Worm (Caenorhabditis elegans) whole organism, dauer: ENCODE measurements around the gene ZK250.13.

Experiments used
- unc-62 ChIP-seq: sonication (generic microtip); optimal IDR thresholded peaks from 2 replicates; lab custom pipeline; 2017; ENCODE audit warnings: missing biosample characterization, missing genetic modification reagents, missing genetic modification characterization

ZK250.13 gene

DNA sequence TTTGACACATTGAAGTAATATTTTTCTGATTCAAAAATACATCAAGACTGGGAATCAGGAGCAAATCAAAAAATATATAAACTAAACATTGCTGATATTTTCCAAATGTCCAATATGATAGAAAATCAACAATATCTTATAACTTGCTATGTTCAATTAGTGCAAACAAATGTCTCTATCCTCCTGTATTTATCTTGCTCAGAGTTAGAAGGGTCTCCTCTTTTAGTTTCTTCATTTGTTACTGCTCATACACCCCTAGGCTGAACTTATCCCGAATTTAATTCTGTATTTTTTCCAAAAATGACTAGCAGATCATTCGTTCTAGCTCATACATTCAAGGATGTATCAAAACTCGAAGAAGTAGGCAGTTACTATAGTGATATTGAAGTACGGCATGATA is 37.6 kb downstream of the ZK250.13 start, which contains the start of gene math-23:
math-23 (plus strand) TSS at position 301 of the 400 bp plus-strand sequence.
- no peak for TF ChIP-seq unc-62 (GFP tag; lab: Kevin White, UChicago)

DNA sequence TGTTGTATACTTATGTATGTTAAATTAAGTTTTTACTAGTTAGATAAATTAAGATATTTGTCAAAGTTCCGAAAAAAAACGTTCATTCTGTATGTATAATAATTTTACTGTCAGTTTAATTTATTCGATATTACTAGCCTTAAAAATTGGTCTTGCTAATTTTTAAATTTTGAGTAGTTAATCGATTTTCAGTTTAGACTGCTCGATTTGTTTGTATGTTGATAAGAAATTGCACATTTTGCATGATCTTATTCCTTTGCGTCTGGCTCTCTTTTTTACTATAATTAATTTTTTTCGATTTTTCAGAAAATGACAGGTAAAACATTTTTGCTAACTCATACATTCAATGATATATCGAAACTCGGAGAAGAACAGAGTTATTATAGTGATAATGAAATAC is 39.6 kb downstream of the ZK250.13 start, which contains the start of gene math-24:
math-24 (plus strand) TSS at position 301 of the 400 bp plus-strand sequence.
- no peak for TF ChIP-seq unc-62 (GFP tag; lab: Kevin White, UChicago)

ce11 chrII:1897936-1898335 is 41.6 kb downstream of the ZK250.13 start, which contains the start of gene C46F9.6:
C46F9.6 (plus strand) TSS chrII:1898236.
- no peak for TF ChIP-seq unc-62 (GFP tag; lab: Kevin White, UChicago)

DNA sequence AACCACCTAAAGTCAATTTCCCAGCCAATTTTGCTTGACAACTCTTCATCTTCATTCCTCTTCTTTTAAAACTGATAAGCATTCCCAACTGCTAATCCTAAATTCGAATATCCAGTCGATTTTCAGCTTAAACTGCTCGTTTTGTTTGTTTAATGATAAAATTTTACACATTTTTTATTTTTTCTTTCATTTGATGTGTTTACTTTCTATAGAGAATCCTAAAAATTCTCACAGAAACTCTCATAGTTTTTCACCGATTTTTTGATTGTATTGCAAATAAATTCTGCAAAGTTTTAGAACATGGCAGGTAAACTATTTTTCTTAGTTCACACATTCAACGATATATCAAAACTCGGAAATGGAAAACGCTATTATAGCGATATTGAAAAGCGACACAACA is 43.8 kb downstream of the ZK250.13 start, which contains the start of gene math-25:
math-25 (plus strand) TSS at position 301 of the 400 bp plus-strand sequence.
- TF ChIP-seq unc-62 (GFP tag; lab: Kevin White, UChicago) = no peak

ce11 chrII:1895278-1895677 is 44.3 kb downstream of the ZK250.13 start, which contains the start of gene C46F9.5:
C46F9.5 (plus strand) TSS chrII:1895578.
- no peak for TF ChIP-seq unc-62 (GFP tag; lab: Kevin White, UChicago)

- no peak for TF ChIP-seq unc-62 (GFP tag; lab: Kevin White, UChicago)
Observed at ce11 chrII:1893912-1894311, 45.6 kb downstream of the ZK250.13 start, which contains the start of gene C16C4.1. C16C4.1 (plus strand) TSS chrII:1894212.

- no peak for TF ChIP-seq unc-62 (GFP tag; lab: Kevin White, UChicago)
Observed at ce11 chrII:1890682-1891081, 48.9 kb downstream of the ZK250.13 start, which contains the start of gene math-9. math-9 (minus strand) TSS chrII:1890782.

DNA sequence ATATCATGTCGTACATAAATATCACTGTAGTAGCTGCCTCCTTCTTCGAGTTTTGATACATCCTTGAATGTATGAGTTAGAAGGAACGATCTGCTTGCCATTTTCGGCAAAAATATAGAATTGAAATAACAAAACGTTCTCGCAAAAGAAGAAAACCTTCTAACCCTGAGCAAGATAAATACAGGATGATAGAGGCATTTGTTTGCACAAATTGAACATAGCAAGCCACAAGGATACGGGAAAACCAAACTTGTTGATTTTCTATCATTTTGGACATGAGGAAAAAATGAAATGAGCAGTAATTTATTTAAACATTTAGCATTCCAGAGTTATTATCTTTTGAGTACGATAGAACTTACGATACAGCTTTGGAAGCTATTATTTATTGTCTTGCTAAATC is 50.5 kb downstream of the ZK250.13 start, which contains the start of gene math-8:
math-8 (minus strand) TSS at position 101 of the 400 bp plus-strand sequence.
- TF ChIP-seq unc-62 (GFP tag; lab: Kevin White, UChicago) = no peak
